Worm (Caenorhabditis elegans) whole organism, L4/young adult: ENCODE data around the gene ugt-2.

ENCODE experiments used
- W03F9.2 ChIP-seq: fragments of 150-350 bp; optimal IDR thresholded peaks from 2 replicates; lab custom pipeline; 2014; ENCODE audit warnings: missing biosample characterization, missing genetic modification characterization
- dao-5 ChIP-seq: sonication (generic microtip); optimal IDR thresholded peaks from 2 replicates; lab custom pipeline; 2016; ENCODE audit warnings: missing genotype, missing genetic modification characterization, moderate library complexity, missing compliant biosample characterization
- him-1 ChIP-seq: sonication (generic microtip); optimal IDR thresholded peaks from 2 replicates; lab custom pipeline; 2016; ENCODE audit warnings: missing genotype, missing genetic modification reagents, missing genetic modification characterization, missing compliant biosample characterization

ugt-2 gene

ce11 chrV:10379761-10380160, 18.8 kb upstream of the ugt-2 start:
- TF ChIP-seq W03F9.2 (tag; lab: Kevin White, UChicago) (no peak), him-1 (no peak), dao-5 (tag; lab: Kevin White, UChicago) (no peak)

- TF ChIP-seq dao-5 (tag; lab: Kevin White, UChicago) (no peak), W03F9.2 (tag; lab: Kevin White, UChicago) (no peak), him-1 (no peak)
These were observed 16.9 kb upstream of the ugt-2 start, which contains the start of gene abu-1 for ce11 chrV:10381726-10382125. abu-1 (minus strand) TSS chrV:10381826.

ce11 chrV:10382142-10382541, 16.5 kb upstream of the ugt-2 start, which contains the start of gene pqn-2:
pqn-2 (plus strand) TSS chrV:10382442.
- TF ChIP-seq dao-5 (tag; lab: Kevin White, UChicago) (no peak), W03F9.2 (tag; lab: Kevin White, UChicago) (no peak), him-1 (no peak)

ce11 chrV:10383950-10384349, 14.7 kb upstream of the ugt-2 start, which contains the start of gene spe-10:
spe-10 (plus strand) TSS chrV:10384250.
- TF ChIP-seq W03F9.2 (tag; lab: Kevin White, UChicago), result no peak
- TF ChIP-seq him-1, result no peak
- TF ChIP-seq dao-5 (tag; lab: Kevin White, UChicago), result no peak

ce11 chrV:10387412-10387811, 11.2 kb upstream of the ugt-2 start:
- no peak for TF ChIP-seq W03F9.2 (tag; lab: Kevin White, UChicago)
- TF ChIP-seq dao-5 (tag; lab: Kevin White, UChicago), result no peak
- no peak for TF ChIP-seq him-1

- TF ChIP-seq dao-5 (tag; lab: Kevin White, UChicago), result no peak
These were observed 10.3 kb upstream of the ugt-2 start, which contains the start of gene AC3.5 for ce11 chrV:10388318-10388717. AC3.5 (plus strand) TSS chrV:10388527.

- TF ChIP-seq him-1 (no peak), W03F9.2 (tag; lab: Kevin White, UChicago) (no peak), dao-5 (tag; lab: Kevin White, UChicago) (no peak)
These were observed 4.9 kb upstream of the ugt-2 start for ce11 chrV:10393708-10394107.

- no peak for TF ChIP-seq dao-5 (tag; lab: Kevin White, UChicago)
- TF ChIP-seq W03F9.2 (tag; lab: Kevin White, UChicago), result no peak
- no peak for TF ChIP-seq him-1
These were observed 3.3 kb upstream of the ugt-2 start, which contains the start of the genes col-151 and ugt-1 for ce11 chrV:10395173-10395766. col-151 (minus strand) TSS chrV:10395223. ugt-1 (plus strand) TSS chrV:10395663.

- TF ChIP-seq him-1 (no peak), dao-5 (tag; lab: Kevin White, UChicago) (no peak), W03F9.2 (tag; lab: Kevin White, UChicago) (no peak)
These were observed 689 bp downstream of the ugt-2 start for ce11 chrV:10399290-10399689.

- no peak for TF ChIP-seq W03F9.2 (tag; lab: Kevin White, UChicago)
These were observed 4.2 kb downstream of the ugt-2 start, which contains the start of gene F15H10.8 for ce11 chrV:10402804-10403203. F15H10.8 (minus strand) TSS chrV:10402904.

- no peak for TF ChIP-seq dao-5 (tag; lab: Kevin White, UChicago)
- TF ChIP-seq W03F9.2 (tag; lab: Kevin White, UChicago), result no peak
- TF ChIP-seq him-1, result no peak
These were observed 6.1 kb downstream of the ugt-2 start for ce11 chrV:10404701-10405100.

- TF ChIP-seq him-1, result no peak
- TF ChIP-seq dao-5 (tag; lab: Kevin White, UChicago), result no peak
- no peak for TF ChIP-seq W03F9.2 (tag; lab: Kevin White, UChicago)
These were observed 7.7 kb downstream of the ugt-2 start, which contains the start of gene F15H10.7 for ce11 chrV:10406313-10406712. F15H10.7 (minus strand) TSS chrV:10406413.

ce11 chrV:10410030-10410713, 11.6 kb downstream of the ugt-2 start, which contains the start of gene F15H10.12:
F15H10.12 (minus strand) TSS chrV:10410080.
- TF ChIP-seq him-1 (no peak), dao-5 (tag; lab: Kevin White, UChicago) (no peak), W03F9.2 (tag; lab: Kevin White, UChicago) (no peak)

ce11 chrV:10414610-10415009, 16.0 kb downstream of the ugt-2 start, which contains the start of gene F15H10.9:
F15H10.9 (minus strand) TSS chrV:10414710.
- TF ChIP-seq dao-5 (tag; lab: Kevin White, UChicago), result no peak
- TF ChIP-seq W03F9.2 (tag; lab: Kevin White, UChicago), result no peak
- no peak for TF ChIP-seq him-1
